Fruit fly (Drosophila melanogaster) whole organism, embryonic: ENCODE data around the gene lilli.

Experiments used
- Atf-2 ChIP-seq: fragments of 200-800 bp; sonication (Bioruptor generic); optimal IDR thresholded peaks from 2 replicates; lab custom pipeline; 2016; ENCODE audit warnings: missing biosample characterization, missing genetic modification characterization
- B-H1 ChIP-seq: fragments of 200-800 bp; sonication (Bioruptor generic); IDR thresholded peaks from 3 replicates; pipeline ENCODE4 v1.3.6; 2022; ENCODE audit warnings: missing biosample characterization, missing genetic modification characterization
- Bgb ChIP-seq: fragments of 200-800 bp; sonication (Bioruptor generic); IDR thresholded peaks from 2 replicates; pipeline ENCODE4 v1.3.6; 2022; ENCODE audit warnings: missing biosample characterization, missing genetic modification characterization; ENCODE audit not compliant: partially characterized antibody
- CG12104 ChIP-seq: fragments of 200-800 bp; sonication (Bioruptor generic); optimal IDR thresholded peaks from 3 replicates; lab custom pipeline; 2016; ENCODE audit warnings: missing biosample characterization, missing genetic modification characterization
- CG12155 ChIP-seq: fragments of 200-800 bp; sonication (Bioruptor generic); optimal IDR thresholded peaks from 3 replicates; lab custom pipeline; 2016; ENCODE audit warnings: missing biosample characterization, missing genetic modification characterization
- CG13894 ChIP-seq: fragments of 200-800 bp; sonication (Bioruptor generic); optimal IDR thresholded peaks from 3 replicates; lab custom pipeline; 2018; ENCODE audit warnings: missing biosample characterization, mild to moderate bottlenecking, missing genetic modification characterization, moderate library complexity
- CG14710 ChIP-seq: fragments of 200-800 bp; sonication (Bioruptor generic); optimal IDR thresholded peaks from 3 replicates; lab custom pipeline; 2019; ENCODE audit warnings: missing biosample characterization, mild to moderate bottlenecking, missing genetic modification characterization, moderate library complexity
- CG1529 ChIP-seq: fragments of 200-800 bp; sonication (Bioruptor generic); optimal IDR thresholded peaks from 3 replicates; lab custom pipeline; 2018; ENCODE audit warnings: missing biosample characterization, missing genetic modification characterization
- CG15601 ChIP-seq: fragments of 200-800 bp; sonication (Bioruptor generic); optimal IDR thresholded peaks from 3 replicates; lab custom pipeline; 2019; ENCODE audit warnings: missing biosample characterization, mild to moderate bottlenecking, missing genetic modification characterization, moderate library complexity
- CG16813 ChIP-seq: fragments of 200-800 bp; sonication (Bioruptor generic); IDR thresholded peaks from 3 replicates; pipeline ENCODE4 v1.3.6; 2022; ENCODE audit warnings: missing biosample characterization, missing genetic modification characterization; ENCODE audit not compliant: partially characterized antibody
- CG18262 ChIP-seq: fragments of 200-800 bp; optimal IDR thresholded peaks from 3 replicates; lab custom pipeline; 2019; ENCODE audit warnings: missing biosample characterization, mild to moderate bottlenecking, missing genetic modification characterization, moderate library complexity
- CG18764 ChIP-seq: fragments of 200-800 bp; sonication (Bioruptor generic); optimal IDR thresholded peaks from 3 replicates; lab custom pipeline; 2016; ENCODE audit warnings: missing biosample characterization, missing genetic modification characterization
- CG2199 ChIP-seq: fragments of 200-800 bp; sonication (Bioruptor generic); IDR thresholded peaks from 3 replicates; pipeline ENCODE4 v1.3.6; 2022; ENCODE audit warnings: missing biosample characterization, missing genetic modification characterization
- CG2678 ChIP-seq: fragments of 200-800 bp; sonication (Bioruptor generic); optimal IDR thresholded peaks from 3 replicates; lab custom pipeline; 2019; ENCODE audit warnings: missing biosample characterization, mild to moderate bottlenecking, missing genetic modification characterization, moderate library complexity
- CG30020 ChIP-seq: fragments of 200-800 bp; optimal IDR thresholded peaks from 2 replicates; lab custom pipeline; 2019; ENCODE audit warnings: missing biosample characterization, mild to moderate bottlenecking, missing genetic modification characterization, moderate library complexity
- CG6254 ChIP-seq: fragments of 200-800 bp; sonication (Bioruptor generic); optimal IDR thresholded peaks from 3 replicates; lab custom pipeline; 2017; ENCODE audit warnings: mild to moderate bottlenecking, missing biosample characterization, missing genetic modification reagents, missing genetic modification characterization
- CG6683 ChIP-seq: fragments of 200-800 bp; sonication (Bioruptor generic); optimal IDR thresholded peaks from 2 replicates; lab custom pipeline; 2017; ENCODE audit warnings: missing biosample characterization, mild to moderate bottlenecking, missing genetic modification characterization, missing genetic modification reagents
- CG7839 ChIP-seq: fragments of 200-800 bp; sonication (Bioruptor generic); optimal IDR thresholded peaks from 3 replicates; lab custom pipeline; 2018; ENCODE audit warnings: missing biosample characterization, mild to moderate bottlenecking, missing genetic modification characterization, moderate library complexity
- CG8765 ChIP-seq: fragments of 200-800 bp; sonication (Bioruptor generic); IDR thresholded peaks from 2 replicates; pipeline ENCODE4 v1.3.6; 2022; ENCODE audit warnings: missing biosample characterization, missing genetic modification characterization
- CG9876 ChIP-seq: fragments of 200-800 bp; sonication (Bioruptor generic); optimal IDR thresholded peaks from 2 replicates; lab custom pipeline; 2016; ENCODE audit warnings: missing biosample characterization, missing genetic modification characterization
- CHES-1-like ChIP-seq: fragments of 200-800 bp; sonication (Bioruptor generic); optimal IDR thresholded peaks from 2 replicates; lab custom pipeline; 2016; ENCODE audit warnings: missing biosample characterization, missing genetic modification characterization
- Chrac-16 ChIP-seq: fragments of 200-800 bp; sonication (Bioruptor generic); optimal IDR thresholded peaks from 3 replicates; lab custom pipeline; 2016; ENCODE audit warnings: missing biosample characterization, missing genetic modification characterization
- Dbx ChIP-seq: fragments of 200-800 bp; sonication (Bioruptor generic); IDR thresholded peaks from 3 replicates; pipeline ENCODE4 v1.3.6; 2022; ENCODE audit warnings: missing biosample characterization, missing genetic modification characterization
- Dp ChIP-seq: fragments of 200-800 bp; sonication (Bioruptor generic); optimal IDR thresholded peaks from 2 replicates; lab custom pipeline; 2018; ENCODE audit warnings: missing biosample characterization, mild to moderate bottlenecking, missing genetic modification characterization, moderate library complexity
- Dref ChIP-seq: fragments of 200-800 bp; sonication (Bioruptor generic); IDR thresholded peaks from 2 replicates; pipeline ENCODE4 v1.3.6; 2022; ENCODE audit warnings: missing biosample characterization, missing genetic modification characterization
- ERR ChIP-seq: fragments of 200-800 bp; sonication (Bioruptor generic); optimal IDR thresholded peaks from 2 replicates; lab custom pipeline; 2016; ENCODE audit warnings: missing biosample characterization, missing genetic modification characterization
- HLHmδ ChIP-seq: fragments of 200-800 bp; sonication (Bioruptor generic); optimal IDR thresholded peaks from 2 replicates; lab custom pipeline; 2018; ENCODE audit warnings: missing biosample characterization, mild to moderate bottlenecking, missing genetic modification characterization, moderate library complexity
- Hr51 ChIP-seq, 2 experiments: fragments of 200-800 bp; sonication (Bioruptor generic); optimal IDR thresholded peaks; 2 replicates in 1 of 2; 3 replicates in 1 of 2; lab custom pipeline; 2016 to 2018; ENCODE audit warnings: missing biosample characterization in 2 of 2, missing genetic modification characterization in 2 of 2, mild to moderate bottlenecking in 1 of 2, moderate library complexity in 1 of 2
- Meics ChIP-seq: fragments of 200-800 bp; sonication (Bioruptor generic); optimal IDR thresholded peaks from 2 replicates; lab custom pipeline; 2017; ENCODE audit warnings: missing biosample characterization, mild to moderate bottlenecking, missing genetic modification characterization
- Myb ChIP-seq: fragments of 200-800 bp; sonication (Bioruptor generic); optimal IDR thresholded peaks from 2 replicates; lab custom pipeline; 2016; ENCODE audit warnings: missing biosample characterization, missing genetic modification characterization
- Opbp ChIP-seq: fragments of 200-800 bp; sonication (Bioruptor generic); IDR thresholded peaks from 3 replicates; pipeline ENCODE4 v1.3.6; 2022; ENCODE audit warnings: missing biosample characterization, missing genetic modification characterization; ENCODE audit not compliant: partially characterized antibody
- Poxn ChIP-seq: fragments of 200-800 bp; sonication (Bioruptor generic); IDR thresholded peaks from 2 replicates; pipeline ENCODE4 v1.3.6; 2022; ENCODE audit warnings: missing biosample characterization, missing genetic modification characterization
- Rfx ChIP-seq: fragments of 200-800 bp; sonication (Bioruptor generic); IDR thresholded peaks from 2 replicates; pipeline ENCODE4 v1.3.6; 2022; ENCODE audit warnings: missing biosample characterization, missing genetic modification characterization
- Side ChIP-seq: fragments of 200-800 bp; sonication (Bioruptor generic); optimal IDR thresholded peaks from 2 replicates; lab custom pipeline; 2016; ENCODE audit warnings: missing biosample characterization, missing genetic modification characterization
- al ChIP-seq: fragments of 200-800 bp; sonication (Bioruptor generic); IDR thresholded peaks from 2 replicates; pipeline ENCODE4 v1.3.6; 2022; ENCODE audit warnings: missing biosample characterization, missing genetic modification characterization
- caup ChIP-seq: fragments of 200-800 bp; sonication (Bioruptor generic); optimal IDR thresholded peaks from 3 replicates; lab custom pipeline; 2017; ENCODE audit warnings: missing biosample characterization, mild to moderate bottlenecking, missing genetic modification characterization, moderate library complexity; ENCODE audit not compliant: severe bottlenecking
- chif ChIP-seq, 2 experiments: fragments of 200-800 bp; sonication (Bioruptor generic); optimal IDR thresholded peaks; 3 replicates each; lab custom pipeline; 2016; ENCODE audit warnings: missing biosample characterization in 2 of 2, missing genetic modification characterization in 2 of 2
- dmrt11E ChIP-seq: fragments of 200-800 bp; sonication (Bioruptor generic); optimal IDR thresholded peaks from 3 replicates; lab custom pipeline; 2018; ENCODE audit warnings: missing biosample characterization, mild to moderate bottlenecking, missing genetic modification characterization, moderate library complexity
- ind ChIP-seq: fragments of 200-800 bp; sonication (Bioruptor generic); optimal IDR thresholded peaks from 3 replicates; lab custom pipeline; 2016; ENCODE audit warnings: missing biosample characterization, missing genetic modification characterization
- mirr ChIP-seq: fragments of 200-800 bp; sonication (Bioruptor generic); optimal IDR thresholded peaks from 3 replicates; lab custom pipeline; 2018; ENCODE audit warnings: missing biosample characterization, mild to moderate bottlenecking, missing genetic modification characterization
- nerfin-2 ChIP-seq: fragments of 200-800 bp; sonication (Bioruptor generic); IDR thresholded peaks from 2 replicates; pipeline ENCODE4 v1.3.6; 2022; ENCODE audit warnings: missing biosample characterization, missing genetic modification characterization; ENCODE audit not compliant: partially characterized antibody
- pb ChIP-seq: fragments of 200-800 bp; sonication (Bioruptor generic); optimal IDR thresholded peaks from 3 replicates; lab custom pipeline; 2016; ENCODE audit warnings: missing biosample characterization, missing genetic modification characterization
- rib ChIP-seq: fragments of 200-800 bp; sonication (Bioruptor generic); IDR thresholded peaks from 2 replicates; pipeline ENCODE4 v1.3.6; 2022; ENCODE audit warnings: missing biosample characterization, missing genetic modification characterization
- sqz ChIP-seq: fragments of 200-800 bp; sonication (Bioruptor generic); optimal IDR thresholded peaks from 3 replicates; lab custom pipeline; 2018; ENCODE audit warnings: missing biosample characterization, mild to moderate bottlenecking, missing genetic modification characterization
- sug ChIP-seq: fragments of 200-800 bp; optimal IDR thresholded peaks from 2 replicates; lab custom pipeline; 2019; ENCODE audit warnings: missing biosample characterization, mild to moderate bottlenecking, missing genetic modification characterization, moderate library complexity
- tll ChIP-seq, 2 experiments: fragments of 200-800 bp in 1 of 2; fragments of >200 bp in 1 of 2; sonication (Bioruptor generic) in 1 of 2; optimal IDR thresholded peaks; 2 replicates each; lab custom pipeline; 2017 to 2019; ENCODE audit warnings: missing biosample characterization in 2 of 2, missing genetic modification characterization in 2 of 2, mild to moderate bottlenecking in 1 of 2, moderate library complexity in 1 of 2
- trh ChIP-seq: fragments of 200-800 bp; sonication (Bioruptor generic); optimal IDR thresholded peaks from 2 replicates; lab custom pipeline; 2016; ENCODE audit warnings: missing biosample characterization, missing genetic modification characterization
- unpg ChIP-seq: fragments of 200-800 bp; sonication (Bioruptor generic); optimal IDR thresholded peaks from 3 replicates; lab custom pipeline; 2018; ENCODE audit warnings: missing biosample characterization, mild to moderate bottlenecking, missing genetic modification characterization, moderate library complexity
- wor ChIP-seq: fragments of 200-800 bp; sonication (Bioruptor generic); IDR thresholded peaks from 2 replicates; pipeline ENCODE4 v1.3.6; 2022; ENCODE audit warnings: missing biosample characterization, missing genetic modification characterization

Gene lilli

dm6 chr2L:2856960-2857584, 28.7 kb upstream of the lilli start, which contains the start of gene CG2991:
CG2991 (plus strand) TSS chr2L:2857164.
- TF ChIP-seq CG2199 (GFP tag; lab: Robert Waterston, UW) (0 out of 3 replicates have a peak, but pooled peaks have one; percentile 40), CG7839 (peak; percentile 7), mirr (GFP tag; lab: Kevin White, UChicago) (peak; percentile 2), al (GFP tag; lab: Robert Waterston, UW) (no peak), CG18262 (tag; lab: Kevin White, UChicago) (peak; percentile 24), tll (GFP tag; optimal IDR thresholded peaks at IDR 0.05; lab: Kevin White, UChicago) (no peak), CG1529 (GFP tag; lab: Kevin White, UChicago) (no peak), Poxn (no peak), Side (GFP tag; lab: Kevin White, UChicago) (no peak), Bgb (GFP tag; lab: Robert Waterston, UW) (peak; percentile 91), Atf-2 (no peak), CG13894 (tag; lab: Kevin White, UChicago) (peak; percentile 73), chif (GFP tag; optimal IDR thresholded peaks at IDR 0.05; lab: Kevin White, UChicago) (no peak), CG12155 (GFP tag; lab: Kevin White, UChicago) (peak; percentile 20), CG15601 (peak; percentile 35), Dp (peak; percentile 84), CG16813 (peak; percentile 78), Dref (GFP tag; lab: Robert Waterston, UW) (peak; percentile 94), pb (GFP tag; lab: Kevin White, UChicago) (no peak), CG30020 (peak; percentile 77), sqz (no peak), Myb (GFP tag; lab: Kevin White, UChicago) (peak; percentile 56), CG6683 (GFP tag; lab: Kevin White, UChicago) (no peak), Hr51 (GFP tag; optimal IDR thresholded peaks at IDR 0.05; lab: Kevin White, UChicago) (peak in 1 of 2 experiments; percentile 24), CG9876 (GFP tag; lab: Kevin White, UChicago) (no peak), CG18764 (no peak), nerfin-2 (0 out of 2 replicates have a peak, but pooled peaks have one; percentile 33), dmrt11E (tag; lab: Kevin White, UChicago) (peak; percentile 13), Opbp (peak; percentile 94), CHES-1-like (peak; percentile 45), unpg (GFP tag; lab: Kevin White, UChicago) (peak; percentile 43), rib (GFP tag; lab: Robert Waterston, UW) (peak; percentile 38; the same call in 1 of the 2 replicates), CG6254 (GFP tag; lab: Kevin White, UChicago) (no peak), Chrac-16 (GFP tag; lab: Kevin White, UChicago) (no peak), trh (GFP tag; lab: Kevin White, UChicago) (no peak), sug (tag; lab: Kevin White, UChicago) (peak; percentile 63), CG14710 (tag; lab: Kevin White, UChicago) (peak; percentile 60), CG12104 (GFP tag; lab: Kevin White, UChicago) (peak; percentile 16), Dbx (0 out of 3 replicates have a peak, but pooled peaks have one; percentile 21), HLHmδ (GFP tag; lab: Kevin White, UChicago) (peak; percentile 17), CG2678 (peak; percentile 12), wor (GFP tag; lab: Robert Waterston, UW) (no peak), caup (peak; percentile 56), ERR (peak; percentile 51), B-H1 (no peak), Meics (GFP tag; lab: Kevin White, UChicago) (peak; percentile 31), Rfx (peak; percentile 59), CG8765 (GFP tag; lab: Robert Waterston, UW) (no peak), ind (GFP tag; lab: Kevin White, UChicago) (no peak)
